Fruit fly (Drosophila melanogaster) whole organism, wandering third instar larva: Measurements from ENCODE around the gene Ggt-1.

Source experiments
- Abd-B ChIP-seq: fragments of >200 bp; optimal IDR thresholded peaks from 2 replicates; lab custom pipeline; 2017; ENCODE audit warnings: missing biosample characterization, missing genetic modification characterization
- CG32264 ChIP-seq: fragments of 200-800 bp; sonication (Bioruptor generic); optimal IDR thresholded peaks from 2 replicates; lab custom pipeline; 2016; ENCODE audit warnings: missing biosample characterization, missing genetic modification characterization
- CG9705 ChIP-seq: fragments of 200-800 bp; sonication (Bioruptor generic); optimal IDR thresholded peaks from 2 replicates; lab custom pipeline; 2018; ENCODE audit warnings: missing biosample characterization, mild to moderate bottlenecking, missing genetic modification characterization
- CrebA ChIP-seq: fragments of 200-800 bp; sonication (Bioruptor generic); optimal IDR thresholded peaks from 2 replicates; lab custom pipeline; 2016; ENCODE audit warnings: missing biosample characterization, mild to moderate bottlenecking, missing genetic modification characterization, borderline replicate concordance
- Dfd ChIP-seq: fragments of >200 bp; optimal IDR thresholded peaks from 2 replicates; lab custom pipeline; 2017; ENCODE audit warnings: missing biosample characterization, missing genetic modification characterization
- Dif ChIP-seq: fragments of 200-275, 200-300 bp; sonication (Bioruptor generic); optimal IDR thresholded peaks from 2 replicates; lab custom pipeline; 2018; ENCODE audit warnings: missing biosample characterization, missing genetic modification characterization; ENCODE audit not compliant: partially characterized antibody
- GATAd ChIP-seq: sonication (Bioruptor generic); optimal IDR thresholded peaks from 2 replicates; lab custom pipeline; 2016; ENCODE audit warnings: missing biosample characterization, missing genetic modification characterization
- HLH106 ChIP-seq: fragments of 200-800 bp; optimal IDR thresholded peaks from 3 replicates; lab custom pipeline; 2019; ENCODE audit warnings: missing biosample characterization, mild to moderate bottlenecking, missing genetic modification characterization, moderate library complexity
- Hr78 ChIP-seq: fragments of >200 bp; optimal IDR thresholded peaks from 2 replicates; lab custom pipeline; 2017; ENCODE audit warnings: missing biosample characterization, missing genetic modification characterization
- Hr83 ChIP-seq: fragments of 200-300 bp; sonication (Bioruptor generic); optimal IDR thresholded peaks from 2 replicates; lab custom pipeline; 2016; ENCODE audit warnings: missing biosample characterization, mild to moderate bottlenecking, missing genetic modification characterization, moderate library complexity; ENCODE audit not compliant: poor library complexity, severe bottlenecking
- Jra ChIP-seq: sonication (Bioruptor generic); optimal IDR thresholded peaks from 2 replicates; lab custom pipeline; 2016; ENCODE audit warnings: missing biosample characterization, missing genetic modification characterization
- Mio ChIP-seq: sonication (Bioruptor generic); optimal IDR thresholded peaks from 2 replicates; lab custom pipeline; 2016; ENCODE audit warnings: missing biosample characterization, missing genetic modification characterization
- Myc ChIP-seq: fragments of >200 bp; optimal IDR thresholded peaks from 2 replicates; lab custom pipeline; 2017
- N ChIP-seq: fragments of >200 bp; optimal IDR thresholded peaks from 2 replicates; lab custom pipeline; 2018; ENCODE audit warnings: missing biosample characterization, missing external identifiers, missing genetic modification characterization
- OdsH ChIP-seq: fragments of 200-800 bp; sonication (Bioruptor generic); optimal IDR thresholded peaks from 2 replicates; lab custom pipeline; 2016; ENCODE audit warnings: missing biosample characterization, mild to moderate bottlenecking, missing genetic modification characterization
- Rel ChIP-seq, 2 experiments: fragments of 200-800 bp; sonication (Bioruptor generic) in 1 of 2; optimal IDR thresholded peaks; 2 replicates in 1 of 2; 3 replicates in 1 of 2; lab custom pipeline; 2016 to 2019; ENCODE audit warnings: mild to moderate bottlenecking in 2 of 2, missing biosample characterization in 2 of 2, missing genetic modification characterization in 2 of 2, moderate library complexity in 1 of 2
- Sp1 ChIP-seq: fragments of 200-800 bp; sonication (Bioruptor generic); optimal IDR thresholded peaks from 3 replicates; lab custom pipeline; 2019; ENCODE audit warnings: missing biosample characterization, mild to moderate bottlenecking, missing genetic modification characterization, moderate library complexity
- Vsx2 ChIP-seq: fragments of 200-300, 225-300 bp; sonication (Bioruptor generic); optimal IDR thresholded peaks from 2 replicates; lab custom pipeline; 2018; ENCODE audit warnings: missing biosample characterization, missing genetic modification characterization; ENCODE audit not compliant: partially characterized antibody
- br ChIP-seq: fragments of 200-800 bp; sonication (Bioruptor generic); optimal IDR thresholded peaks from 2 replicates; lab custom pipeline; 2016; ENCODE audit warnings: missing biosample characterization, missing genetic modification characterization
- dl ChIP-seq, 2 experiments: fragments of 175-275, 200-275 bp in 1 of 2; fragments of 200-275 bp in 1 of 2; sonication (Bioruptor generic); optimal IDR thresholded peaks; lab custom pipeline; 2018; ENCODE audit warnings: mild to moderate bottlenecking in 2 of 2, missing biosample characterization in 2 of 2, missing genetic modification characterization in 2 of 2, moderate library complexity in 2 of 2; ENCODE audit not compliant: partially characterized antibody in 2 of 2, insufficient read depth in 1 of 2
- dmrt93B ChIP-seq: fragments of 200-800 bp; sonication (Bioruptor generic); optimal IDR thresholded peaks from 2 replicates; lab custom pipeline; 2018; ENCODE audit warnings: missing biosample characterization, mild to moderate bottlenecking, missing genetic modification characterization
- dsf ChIP-seq: sonication (Bioruptor generic); optimal IDR thresholded peaks from 2 replicates; lab custom pipeline; 2016; ENCODE audit warnings: missing biosample characterization, missing genetic modification characterization, borderline replicate concordance
- ey ChIP-seq: fragments of 200-800 bp; sonication (Bioruptor generic); optimal IDR thresholded peaks from 2 replicates; lab custom pipeline; 2016; ENCODE audit warnings: missing biosample characterization, missing genetic modification characterization
- foxo ChIP-seq, 2 experiments: fragments of 200-800 bp; sonication (Bioruptor generic); optimal IDR thresholded peaks; 2 replicates in 1 of 2; 3 replicates in 1 of 2; lab custom pipeline; 2016 to 2017; ENCODE audit warnings: missing biosample characterization in 2 of 2, missing genetic modification characterization in 2 of 2
- h ChIP-seq: fragments of 200-800 bp; sonication (Bioruptor generic); optimal IDR thresholded peaks from 3 replicates; lab custom pipeline; 2016; ENCODE audit warnings: missing biosample characterization, mild to moderate bottlenecking, missing genetic modification characterization
- jim ChIP-seq: fragments of 175-275, 200-325 bp; sonication (Bioruptor generic); optimal IDR thresholded peaks from 2 replicates; lab custom pipeline; 2016; ENCODE audit warnings: missing biosample characterization, mild to moderate bottlenecking, missing genetic modification characterization
- pan ChIP-seq: fragments of >200 bp; optimal IDR thresholded peaks from 2 replicates; lab custom pipeline; 2017
- psq ChIP-seq: fragments of 200-800 bp; sonication (Bioruptor generic); optimal IDR thresholded peaks from 3 replicates; lab custom pipeline; 2017; ENCODE audit warnings: missing biosample characterization, mild to moderate bottlenecking, missing genetic modification characterization, moderate library complexity
- rgr ChIP-seq: fragments of 200-800 bp; sonication (Bioruptor generic); optimal IDR thresholded peaks from 3 replicates; lab custom pipeline; 2016; ENCODE audit warnings: missing biosample characterization, mild to moderate bottlenecking, missing genetic modification characterization
- sage ChIP-seq: fragments of 200-800 bp; sonication (Bioruptor generic); optimal IDR thresholded peaks from 2 replicates; lab custom pipeline; 2016; ENCODE audit warnings: missing biosample characterization, mild to moderate bottlenecking, missing genetic modification characterization
- tai ChIP-seq: sonication (Bioruptor generic); optimal IDR thresholded peaks from 2 replicates; lab custom pipeline; 2016; ENCODE audit warnings: missing biosample characterization, missing genetic modification characterization
- woc ChIP-seq: sonication (Bioruptor generic); optimal IDR thresholded peaks from 2 replicates; lab custom pipeline; 2016; ENCODE audit warnings: missing biosample characterization, mild to moderate bottlenecking, missing genetic modification characterization

Ggt-1 gene

dm6 chrX:18522395-18523104 lies 10.2 kb upstream of the Ggt-1 start, which contains the start of gene CG6481:
Gene CG6481, minus strand, starts transcription at chrX:18522445.
- TF ChIP-seq rgr (GFP tag; lab: Kevin White, UChicago) (no peak), foxo (GFP tag; optimal IDR thresholded peaks at IDR 0.05; lab: Kevin White, UChicago) (peak in 1 of 2 experiments; percentile 2), Hr83 (GFP tag; lab: Kevin White, UChicago) (no peak), pan (no peak), HLH106 (tag; lab: Kevin White, UChicago) (no peak), Abd-B (GFP tag; lab: Kevin White, UChicago) (no peak), dmrt93B (GFP tag; lab: Kevin White, UChicago) (no peak), ey (GFP tag; lab: Kevin White, UChicago) (peak; percentile 33), Jra (GFP tag; lab: Kevin White, UChicago) (no peak), sage (GFP tag; lab: Kevin White, UChicago) (no peak), Dif (GFP tag; lab: Kevin White, UChicago) (no peak), Dfd (GFP tag; lab: Kevin White, UChicago) (no peak), Mio (GFP tag; lab: Kevin White, UChicago) (no peak), Sp1 (no peak), Vsx2 (GFP tag; lab: Kevin White, UChicago) (no peak), woc (GFP tag; lab: Kevin White, UChicago) (no peak), h (GFP tag; lab: Kevin White, UChicago) (no peak)
- TF ChIP-seq, all 38 proteins: peak for 2

- TF ChIP-seq Rel (GFP tag; optimal IDR thresholded peaks at IDR 0.05; lab: Kevin White, UChicago) (no peak), Rel (tag; optimal IDR thresholded peaks at IDR 0.05; lab: Kevin White, UChicago) (no peak), dsf (GFP tag; lab: Kevin White, UChicago) (no peak), N (GFP tag; lab: Kevin White, UChicago) (peak; percentile 59), dl (GFP tag; optimal IDR thresholded peaks at IDR 0.05; lab: Kevin White, UChicago; ENCODE audit: insufficient read depth in 1 of 2, partially characterized antibody in 2 of 2) (no peak), ey (GFP tag; lab: Kevin White, UChicago) (no peak), Dif (GFP tag; lab: Kevin White, UChicago) (peak; percentile 32), foxo (GFP tag; optimal IDR thresholded peaks at IDR 0.05; lab: Kevin White, UChicago) (no peak), Myc (lab: Kevin White, UChicago) (peak; percentile 66), GATAd (no peak), Vsx2 (GFP tag; lab: Kevin White, UChicago) (no peak), Abd-B (GFP tag; lab: Kevin White, UChicago) (no peak), Sp1 (no peak)
Measured at dm6 chrX:18520360-18520759, 8.0 kb upstream of the Ggt-1 start.

dm6 chrX:18517415-18517814 lies 5.1 kb upstream of the Ggt-1 start:
- TF ChIP-seq Dif (GFP tag; lab: Kevin White, UChicago): no peak
- no peak for TF ChIP-seq psq (GFP tag; lab: Kevin White, UChicago)
- TF ChIP-seq foxo (GFP tag; optimal IDR thresholded peaks at IDR 0.05; lab: Kevin White, UChicago): no peak
- TF ChIP-seq dl (GFP tag; optimal IDR thresholded peaks at IDR 0.05; lab: Kevin White, UChicago; ENCODE audit: insufficient read depth in 1 of 2, partially characterized antibody in 2 of 2): no peak
- TF ChIP-seq ey (GFP tag; lab: Kevin White, UChicago): no peak
- no peak for TF ChIP-seq CG32264 (GFP tag; lab: Kevin White, UChicago)
- no peak for TF ChIP-seq Hr78
- TF ChIP-seq CrebA (GFP tag; lab: Kevin White, UChicago): no peak
- TF ChIP-seq Sp1: no peak
- TF ChIP-seq CG9705 (GFP tag; lab: Kevin White, UChicago): no peak
- no peak for TF ChIP-seq pan
- TF ChIP-seq br (GFP tag; lab: Kevin White, UChicago): no peak
- TF ChIP-seq Hr83 (GFP tag; lab: Kevin White, UChicago): no peak
- TF ChIP-seq Mio (GFP tag; lab: Kevin White, UChicago): no peak
- no peak for TF ChIP-seq tai (GFP tag; lab: Kevin White, UChicago)
- no peak for TF ChIP-seq OdsH
- no peak for TF ChIP-seq woc (GFP tag; lab: Kevin White, UChicago)
- TF ChIP-seq h (GFP tag; lab: Kevin White, UChicago): no peak
- no peak for TF ChIP-seq jim (GFP tag; lab: Kevin White, UChicago)
